Fruit fly (Drosophila melanogaster) whole organism, embryonic: ENCODE data around the gene CG2993.

ENCODE experiments used
- Antp ChIP-seq: fragments of 200-800 bp; sonication (Bioruptor generic); optimal IDR thresholded peaks from 3 replicates; lab custom pipeline; 2016; ENCODE audit warnings: missing biosample characterization, missing genetic modification characterization
- Atf-2 ChIP-seq: fragments of 200-800 bp; sonication (Bioruptor generic); optimal IDR thresholded peaks from 2 replicates; lab custom pipeline; 2016; ENCODE audit warnings: missing biosample characterization, missing genetic modification characterization
- Atf3 ChIP-seq: fragments of 200-800 bp; sonication (Bioruptor generic); optimal IDR thresholded peaks from 3 replicates; lab custom pipeline; 2016; ENCODE audit warnings: missing biosample characterization, missing genetic modification characterization
- BtbVII ChIP-seq: fragments of 200-800 bp; sonication (Bioruptor generic); optimal IDR thresholded peaks from 3 replicates; lab custom pipeline; 2017; ENCODE audit warnings: missing biosample characterization, mild to moderate bottlenecking, missing genetic modification characterization
- CG10209 ChIP-seq: fragments of 200-800 bp; sonication (Bioruptor generic); optimal IDR thresholded peaks from 3 replicates; lab custom pipeline; 2017; ENCODE audit warnings: missing biosample characterization, mild to moderate bottlenecking, missing genetic modification characterization, missing genetic modification reagents
- CG11093 ChIP-seq: fragments of 200-800 bp; sonication (Bioruptor generic); IDR thresholded peaks from 3 replicates; pipeline ENCODE4 v1.3.6; 2022; ENCODE audit warnings: missing biosample characterization, missing genetic modification characterization
- CG15073 ChIP-seq: fragments of 200-800 bp; sonication (Bioruptor generic); optimal IDR thresholded peaks from 2 replicates; lab custom pipeline; 2016; ENCODE audit warnings: missing biosample characterization, missing genetic modification characterization
- CG15269 ChIP-seq: fragments of 200-800 bp; sonication (Bioruptor generic); optimal IDR thresholded peaks from 2 replicates; lab custom pipeline; 2018; ENCODE audit warnings: missing biosample characterization, mild to moderate bottlenecking, missing genetic modification characterization, moderate library complexity
- CG1529 ChIP-seq: fragments of 200-800 bp; sonication (Bioruptor generic); optimal IDR thresholded peaks from 3 replicates; lab custom pipeline; 2018; ENCODE audit warnings: missing biosample characterization, missing genetic modification characterization
- CG16815 ChIP-seq: fragments of 200-800 bp; sonication (Bioruptor generic); optimal IDR thresholded peaks from 3 replicates; lab custom pipeline; 2017; ENCODE audit warnings: missing biosample characterization, mild to moderate bottlenecking, missing genetic modification characterization
- CG30403 ChIP-seq: fragments of 200-800 bp; sonication (Bioruptor generic); optimal IDR thresholded peaks from 3 replicates; lab custom pipeline; 2016; ENCODE audit warnings: missing biosample characterization, missing genetic modification characterization
- CG3065 ChIP-seq: fragments of 200-800 bp; sonication (Bioruptor generic); optimal IDR thresholded peaks from 2 replicates; lab custom pipeline; 2016; ENCODE audit warnings: missing biosample characterization, missing genetic modification characterization
- CG32767 ChIP-seq: fragments of 200-800 bp; sonication (Bioruptor generic); IDR thresholded peaks from 2 replicates; pipeline ENCODE4 v1.3.6; 2022; ENCODE audit warnings: missing biosample characterization, missing genetic modification characterization
- CG3407 ChIP-seq: fragments of 200-800 bp; sonication (Bioruptor generic); optimal IDR thresholded peaks from 2 replicates; lab custom pipeline; 2018; ENCODE audit warnings: missing biosample characterization, mild to moderate bottlenecking, missing genetic modification characterization
- CG34376 ChIP-seq: fragments of 200-800 bp; sonication (Bioruptor generic); optimal IDR thresholded peaks from 2 replicates; lab custom pipeline; 2018; ENCODE audit warnings: missing biosample characterization, mild to moderate bottlenecking, missing genetic modification characterization
- CG6654 ChIP-seq: fragments of 200-800 bp; sonication (Bioruptor generic); optimal IDR thresholded peaks from 2 replicates; lab custom pipeline; 2017; ENCODE audit warnings: missing biosample characterization, mild to moderate bottlenecking, missing genetic modification characterization
- CG8290 ChIP-seq, 3 experiments: fragments of 200-800 bp; sonication (Bioruptor generic); optimal IDR thresholded peaks; 2 replicates each; lab custom pipeline; 2016 to 2019; ENCODE audit warnings: missing biosample characterization in 3 of 3, missing genetic modification characterization in 3 of 3, mild to moderate bottlenecking in 2 of 3, moderate library complexity in 1 of 3
- CrebB ChIP-seq: fragments of 200-800 bp; sonication (Bioruptor generic); optimal IDR thresholded peaks from 3 replicates; lab custom pipeline; 2018; ENCODE audit warnings: missing biosample characterization, mild to moderate bottlenecking, missing genetic modification characterization
- D19B ChIP-seq: fragments of 200-800 bp; sonication (Bioruptor generic); optimal IDR thresholded peaks from 2 replicates; lab custom pipeline; 2017; ENCODE audit warnings: missing biosample characterization, mild to moderate bottlenecking, missing genetic modification characterization
- E2f2 ChIP-seq: fragments of 200-800 bp; sonication (Bioruptor generic); IDR thresholded peaks from 2 replicates; pipeline ENCODE4 v1.3.6; 2022; ENCODE audit warnings: missing biosample characterization, missing genetic modification characterization
- Kr ChIP-seq: fragments of 200-800 bp; sonication (Bioruptor generic); optimal IDR thresholded peaks from 2 replicates; lab custom pipeline; 2017; ENCODE audit warnings: missing biosample characterization, mild to moderate bottlenecking, missing genetic modification characterization
- Lpt ChIP-seq: fragments of >200 bp; optimal IDR thresholded peaks from 2 replicates; lab custom pipeline; 2018; ENCODE audit warnings: missing biosample characterization, missing genetic modification characterization
- Mad ChIP-seq: fragments of 200-800 bp; sonication (Bioruptor generic); optimal IDR thresholded peaks from 2 replicates; lab custom pipeline; 2016; ENCODE audit warnings: missing biosample characterization, missing genetic modification characterization
- Med ChIP-seq: fragments of 200-800 bp; sonication (Bioruptor generic); peaks from one replicate; lab custom pipeline; 2016; ENCODE audit warnings: missing biosample characterization, missing genetic modification characterization, mild to moderate bottlenecking, inconsistent platforms, moderate library complexity
- Meics ChIP-seq: fragments of 200-800 bp; sonication (Bioruptor generic); optimal IDR thresholded peaks from 2 replicates; lab custom pipeline; 2017; ENCODE audit warnings: missing biosample characterization, mild to moderate bottlenecking, missing genetic modification characterization
- NC2β ChIP-seq: fragments of 200-800 bp; sonication (Bioruptor generic); optimal IDR thresholded peaks from 2 replicates; lab custom pipeline; 2016; ENCODE audit warnings: missing biosample characterization, missing genetic modification characterization
- Rfx ChIP-seq: fragments of 200-800 bp; sonication (Bioruptor generic); IDR thresholded peaks from 2 replicates; pipeline ENCODE4 v1.3.6; 2022; ENCODE audit warnings: missing biosample characterization, missing genetic modification characterization
- Xbp1 ChIP-seq: fragments of 200-800 bp; sonication (Bioruptor generic); optimal IDR thresholded peaks from 3 replicates; lab custom pipeline; 2016; ENCODE audit warnings: missing biosample characterization, mild to moderate bottlenecking, missing genetic modification characterization
- bbx ChIP-seq: fragments of 200-800 bp; sonication (Bioruptor generic); IDR thresholded peaks from 2 replicates; pipeline ENCODE4 v1.3.6; 2022; ENCODE audit warnings: missing biosample characterization, missing genetic modification characterization; ENCODE audit not compliant: partially characterized antibody
- bcd ChIP-seq: fragments of 200-800 bp; sonication (Bioruptor generic); optimal IDR thresholded peaks from 2 replicates; lab custom pipeline; 2017; ENCODE audit warnings: missing biosample characterization, mild to moderate bottlenecking, missing genetic modification characterization
- bigmax ChIP-seq: fragments of 200-800 bp; sonication (Bioruptor generic); optimal IDR thresholded peaks from 2 replicates; lab custom pipeline; 2018; ENCODE audit warnings: missing biosample characterization, mild to moderate bottlenecking, missing genetic modification characterization
- cato ChIP-seq: fragments of 200-800 bp; sonication (Bioruptor generic); optimal IDR thresholded peaks from 2 replicates; lab custom pipeline; 2016; ENCODE audit warnings: missing biosample characterization, missing genetic modification characterization, borderline replicate concordance
- chinmo ChIP-seq: fragments of 200-800 bp; sonication (Bioruptor generic); IDR thresholded peaks from 4 replicates; pipeline ENCODE4 v1.3.6; 2022; ENCODE audit warnings: missing biosample characterization, missing genetic modification characterization; ENCODE audit not compliant: partially characterized antibody
- chm ChIP-seq: fragments of 200-800 bp; sonication (Bioruptor generic); IDR thresholded peaks from 2 replicates; pipeline ENCODE4 v1.3.6; 2022; ENCODE audit warnings: missing biosample characterization, missing genetic modification characterization
- dmrt11E ChIP-seq: fragments of 200-800 bp; sonication (Bioruptor generic); optimal IDR thresholded peaks from 3 replicates; lab custom pipeline; 2018; ENCODE audit warnings: missing biosample characterization, mild to moderate bottlenecking, missing genetic modification characterization, moderate library complexity
- knrl ChIP-seq: fragments of 200-800 bp; sonication (Bioruptor generic); IDR thresholded peaks from 3 replicates; pipeline ENCODE4 v1.3.6; 2022; ENCODE audit warnings: missing biosample characterization, missing genetic modification characterization; ENCODE audit not compliant: partially characterized antibody
- maf-S ChIP-seq: fragments of 200-800 bp; sonication (Bioruptor generic); optimal IDR thresholded peaks from 2 replicates; lab custom pipeline; 2016; ENCODE audit warnings: missing biosample characterization, missing genetic modification characterization
- mam ChIP-seq: fragments of 200-800 bp; sonication (Bioruptor generic); optimal IDR thresholded peaks from 3 replicates; lab custom pipeline; 2016; ENCODE audit warnings: missing biosample characterization, missing genetic modification characterization
- mirr ChIP-seq: fragments of 200-800 bp; sonication (Bioruptor generic); optimal IDR thresholded peaks from 3 replicates; lab custom pipeline; 2018; ENCODE audit warnings: missing biosample characterization, mild to moderate bottlenecking, missing genetic modification characterization
- nerfin-2 ChIP-seq: fragments of 200-800 bp; sonication (Bioruptor generic); IDR thresholded peaks from 2 replicates; pipeline ENCODE4 v1.3.6; 2022; ENCODE audit warnings: missing biosample characterization, missing genetic modification characterization; ENCODE audit not compliant: partially characterized antibody
- pho ChIP-seq: fragments of 200-800 bp; sonication (Bioruptor generic); optimal IDR thresholded peaks from 2 replicates; lab custom pipeline; 2016; ENCODE audit warnings: missing biosample characterization, missing genetic modification characterization
- phol ChIP-seq: fragments of 200-800 bp; sonication (Bioruptor generic); optimal IDR thresholded peaks from 3 replicates; lab custom pipeline; 2018; ENCODE audit warnings: missing biosample characterization, mild to moderate bottlenecking, missing genetic modification characterization, moderate library complexity
- pros ChIP-seq: fragments of 200-800 bp; sonication (Bioruptor generic); optimal IDR thresholded peaks from 3 replicates; lab custom pipeline; 2019; ENCODE audit warnings: missing biosample characterization, mild to moderate bottlenecking, missing genetic modification characterization, moderate library complexity
- sisA ChIP-seq: fragments of 200-800 bp; sonication (Bioruptor generic); IDR thresholded peaks from 2 replicates; pipeline ENCODE4 v1.3.6; 2022; ENCODE audit warnings: missing biosample characterization, missing genetic modification characterization
- tll ChIP-seq, 2 experiments: fragments of 200-800 bp in 1 of 2; fragments of >200 bp in 1 of 2; sonication (Bioruptor generic) in 1 of 2; optimal IDR thresholded peaks; 2 replicates each; lab custom pipeline; 2017 to 2019; ENCODE audit warnings: missing biosample characterization in 2 of 2, missing genetic modification characterization in 2 of 2, mild to moderate bottlenecking in 1 of 2, moderate library complexity in 1 of 2

CG2993 gene

DNA sequence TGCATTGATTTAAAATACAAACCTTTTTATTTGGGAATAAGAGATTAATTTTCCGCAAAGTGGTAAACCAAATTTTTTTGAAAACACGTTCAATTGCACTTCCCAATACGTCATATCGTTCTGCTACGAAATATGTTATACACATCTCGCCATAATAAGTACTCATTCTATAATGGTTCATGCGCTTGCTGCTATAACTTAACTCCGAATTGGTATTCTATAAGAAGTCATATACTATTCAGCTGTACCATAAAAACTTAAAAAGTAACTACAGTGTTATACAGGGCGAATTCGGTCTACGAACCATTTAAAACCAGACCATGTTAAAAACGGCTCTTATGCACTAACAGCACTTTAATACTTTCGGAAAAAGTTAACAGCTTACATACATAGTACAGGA lies 30.2 kb downstream of the CG2993 start (continued):
- TF ChIP-seq tll (GFP tag; optimal IDR thresholded peaks at IDR 0.05; lab: Kevin White, UChicago) = no peak
- TF ChIP-seq Meics (GFP tag; lab: Kevin White, UChicago) = peak; percentile 20
- peak; percentile 17 for TF ChIP-seq CG1529 (GFP tag; lab: Kevin White, UChicago)
- TF ChIP-seq dmrt11E (tag; lab: Kevin White, UChicago) = no peak
- no peak for TF ChIP-seq bigmax (GFP tag; lab: Kevin White, UChicago)
- TF ChIP-seq Xbp1 (GFP tag; lab: Kevin White, UChicago) = no peak
- TF ChIP-seq chm (GFP tag; lab: Robert Waterston, UW) = no peak
- TF ChIP-seq CG32767 (GFP tag; lab: Robert Waterston, UW) = no peak
- TF ChIP-seq CG15269 = peak; percentile 50
- no peak for TF ChIP-seq BtbVII (GFP tag; lab: Kevin White, UChicago)
- TF ChIP-seq Med = no peak
- TF ChIP-seq CG6654 (GFP tag; lab: Kevin White, UChicago) = no peak
- TF ChIP-seq CG3407 (GFP tag; lab: Kevin White, UChicago) = peak; percentile 28

DNA sequence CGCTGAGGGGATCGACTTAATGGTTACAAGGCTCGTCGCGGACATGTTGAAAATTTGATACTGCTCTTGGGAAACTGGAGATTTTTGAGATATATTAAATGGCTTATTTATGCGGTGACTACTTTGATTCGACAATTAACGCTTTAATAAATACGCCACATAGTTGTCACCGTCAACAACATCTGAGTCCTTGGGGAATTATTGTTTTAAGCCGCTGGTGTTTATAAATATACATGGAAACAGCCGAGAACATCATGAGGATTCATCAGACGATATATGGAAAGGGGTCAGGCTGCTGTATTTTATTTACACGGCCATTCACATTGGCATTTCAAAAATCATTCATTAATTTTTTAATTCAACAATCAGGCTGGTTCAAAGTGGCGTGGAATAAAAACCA lies 38.2 kb downstream of the CG2993 start, which contains the start of gene CG11286:
CG11286 (minus strand) TSS at position 101 of the 400 bp plus-strand sequence.
- no peak for TF ChIP-seq knrl (GFP tag; lab: Robert Waterston, UW)
- TF ChIP-seq Atf3 (GFP tag; lab: Kevin White, UChicago) = no peak
- TF ChIP-seq Meics (GFP tag; lab: Kevin White, UChicago) = no peak
- no peak for TF ChIP-seq CG11093 (GFP tag; lab: Robert Waterston, UW)
- TF ChIP-seq Kr = no peak
- TF ChIP-seq E2f2 = no peak

DNA sequence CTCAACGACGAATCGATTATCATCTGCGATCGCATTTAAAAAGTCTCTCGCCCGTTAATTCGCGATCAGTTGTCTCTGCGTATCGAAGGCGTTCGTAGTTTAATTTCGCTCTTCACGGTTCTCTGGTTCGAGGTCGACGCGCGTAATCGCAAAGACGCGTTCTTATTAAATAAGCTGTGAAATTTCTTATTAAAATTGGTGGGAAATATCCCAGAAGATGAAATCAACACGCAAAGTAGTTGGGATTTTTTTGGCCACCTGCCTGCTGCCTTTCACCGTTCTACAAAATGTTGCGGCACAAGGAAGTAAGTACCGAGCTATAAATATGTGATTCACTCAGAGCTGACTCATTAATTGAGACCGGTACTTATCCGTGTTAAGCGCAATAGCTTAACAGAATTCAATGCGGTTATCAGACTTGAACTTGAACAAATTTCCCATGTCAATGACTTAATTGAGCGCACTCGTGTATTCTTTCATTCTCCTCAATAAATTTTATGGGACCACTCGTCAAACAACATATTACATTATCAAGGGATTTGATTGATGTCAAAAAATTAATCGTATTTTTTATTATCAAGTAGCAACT lies 48.8 kb downstream of the CG2993 start:
- TF ChIP-seq CG3065 (GFP tag; lab: Kevin White, UChicago) = no peak
- no peak for TF ChIP-seq phol (tag; lab: Kevin White, UChicago)
- TF ChIP-seq CG10209 (GFP tag; lab: Kevin White, UChicago) = no peak
- no peak for TF ChIP-seq sisA (GFP tag; lab: Robert Waterston, UW)
- peak; percentile 22 for TF ChIP-seq CG34376 (GFP tag; lab: Kevin White, UChicago)
- 0 out of 4 replicates have a peak, but pooled peaks have one; percentile 42 for TF ChIP-seq chinmo (GFP tag; lab: Robert Waterston, UW)
- TF ChIP-seq bbx = no peak
- TF ChIP-seq maf-S (GFP tag; lab: Kevin White, UChicago) = no peak

DNA sequence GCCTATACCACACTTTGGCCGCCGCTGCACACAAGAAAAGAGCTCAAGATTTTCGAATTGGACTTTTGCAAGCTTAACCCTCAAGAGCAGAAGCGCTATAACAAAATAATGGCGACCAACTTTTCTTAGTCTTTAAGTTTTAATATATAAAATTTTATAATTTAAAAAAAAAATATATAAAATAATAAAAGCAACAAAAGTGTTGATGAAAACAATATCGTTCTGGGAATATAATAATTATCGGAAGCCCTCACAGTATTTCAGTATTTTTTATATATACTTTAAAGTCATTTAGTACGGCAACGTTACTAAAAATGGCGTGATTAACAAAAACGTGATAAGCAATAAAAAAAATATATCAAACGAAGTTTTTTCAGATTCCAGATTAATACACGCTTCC lies 50.3 kb downstream of the CG2993 start, which contains the start of gene Sp7:
Sp7 (plus strand) TSS at position 301 of the 400 bp plus-strand sequence.
- TF ChIP-seq pros (GFP tag; lab: Kevin White, UChicago) (no peak), bcd (no peak), bigmax (GFP tag; lab: Kevin White, UChicago) (no peak), Antp (GFP tag; lab: Kevin White, UChicago) (no peak), mirr (GFP tag; lab: Kevin White, UChicago) (no peak), D19B (GFP tag; lab: Kevin White, UChicago) (no peak), Mad (GFP tag; lab: Kevin White, UChicago) (no peak), Rfx (no peak), CG30403 (GFP tag; lab: Kevin White, UChicago) (no peak), CrebB (tag; lab: Kevin White, UChicago) (no peak), CG16815 (GFP tag; lab: Kevin White, UChicago) (no peak), Lpt (GFP tag; lab: Kevin White, UChicago) (no peak), Atf-2 (GFP tag; lab: Kevin White, UChicago) (no peak), CG8290 (GFP tag; optimal IDR thresholded peaks at IDR 0.05; lab: Kevin White, UChicago) (no peak), CG8290 (tag; optimal IDR thresholded peaks at IDR 0.05; lab: Kevin White, UChicago) (no peak), nerfin-2 (no peak), mam (no peak), cato (GFP tag; lab: Kevin White, UChicago) (no peak), NC2β (GFP tag; lab: Kevin White, UChicago) (no peak), CG15073 (no peak), pho (GFP tag; lab: Kevin White, UChicago) (no peak)
